Fruit fly (Drosophila melanogaster) whole organism, embryonic: ENCODE results near the gene sp3.

ENCODE experiments used
- Adf1 ChIP-seq: fragments of 200-800 bp; sonication (Bioruptor generic); IDR thresholded peaks from 2 replicates; pipeline ENCODE4 v1.3.6; 2022; ENCODE audit warnings: missing biosample characterization, missing genetic modification characterization
- Asciz ChIP-seq: fragments of 200-800 bp; sonication (Bioruptor generic); optimal IDR thresholded peaks from 2 replicates; lab custom pipeline; 2017; ENCODE audit warnings: missing biosample characterization, mild to moderate bottlenecking, missing genetic modification characterization, missing genetic modification reagents
- Atf3 ChIP-seq: fragments of 200-800 bp; sonication (Bioruptor generic); optimal IDR thresholded peaks from 3 replicates; lab custom pipeline; 2016; ENCODE audit warnings: missing biosample characterization, missing genetic modification characterization
- BEAF-32 ChIP-seq: fragments of 200-800 bp; sonication (Bioruptor generic); optimal IDR thresholded peaks from 3 replicates; lab custom pipeline; 2017; ENCODE audit warnings: missing biosample characterization, missing genetic modification characterization, mild to moderate bottlenecking, moderate library complexity, missing genetic modification reagents
- Bdp1 ChIP-seq: fragments of 200-800 bp; sonication (Bioruptor generic); optimal IDR thresholded peaks from 3 replicates; lab custom pipeline; 2016; ENCODE audit warnings: missing biosample characterization, missing genetic modification characterization
- C15 ChIP-seq: fragments of 200-800 bp; sonication (Bioruptor generic); IDR thresholded peaks from 3 replicates; pipeline ENCODE4 v1.3.6; 2022; ENCODE audit warnings: missing biosample characterization, missing genetic modification characterization
- CG10209 ChIP-seq: fragments of 200-800 bp; sonication (Bioruptor generic); optimal IDR thresholded peaks from 3 replicates; lab custom pipeline; 2017; ENCODE audit warnings: missing biosample characterization, mild to moderate bottlenecking, missing genetic modification characterization, missing genetic modification reagents
- CG11398 ChIP-seq: fragments of 200-800 bp; sonication (Bioruptor generic); optimal IDR thresholded peaks from 2 replicates; lab custom pipeline; 2016; ENCODE audit warnings: missing biosample characterization, missing genetic modification characterization
- CG11504 ChIP-seq: fragments of 200-800 bp; sonication (Bioruptor generic); optimal IDR thresholded peaks from 3 replicates; lab custom pipeline; 2019; ENCODE audit warnings: missing biosample characterization, mild to moderate bottlenecking, missing genetic modification characterization, moderate library complexity
- CG15601 ChIP-seq: fragments of 200-800 bp; sonication (Bioruptor generic); optimal IDR thresholded peaks from 3 replicates; lab custom pipeline; 2019; ENCODE audit warnings: missing biosample characterization, mild to moderate bottlenecking, missing genetic modification characterization, moderate library complexity
- CG17385 ChIP-seq: fragments of 200-800 bp; sonication (Bioruptor generic); optimal IDR thresholded peaks from 3 replicates; lab custom pipeline; 2018; ENCODE audit warnings: missing biosample characterization, mild to moderate bottlenecking, missing genetic modification characterization
- CG17802 ChIP-seq: fragments of 200-800 bp; sonication (Bioruptor generic); optimal IDR thresholded peaks from 2 replicates; lab custom pipeline; 2018; ENCODE audit warnings: missing biosample characterization, mild to moderate bottlenecking, missing genetic modification characterization, moderate library complexity
- CG2712 ChIP-seq: fragments of 200-800 bp; optimal IDR thresholded peaks from 3 replicates; lab custom pipeline; 2019; ENCODE audit warnings: missing biosample characterization, mild to moderate bottlenecking, missing genetic modification characterization, moderate library complexity
- CG30403 ChIP-seq: fragments of 200-800 bp; sonication (Bioruptor generic); optimal IDR thresholded peaks from 3 replicates; lab custom pipeline; 2016; ENCODE audit warnings: missing biosample characterization, missing genetic modification characterization
- CG4424 ChIP-seq: fragments of 200-800 bp; sonication (Bioruptor generic); optimal IDR thresholded peaks from 3 replicates; lab custom pipeline; 2016; ENCODE audit warnings: missing biosample characterization, missing genetic modification characterization
- CG4820 ChIP-seq: fragments of 200-800 bp; sonication (Bioruptor generic); optimal IDR thresholded peaks from 3 replicates; lab custom pipeline; 2016; ENCODE audit warnings: missing biosample characterization, missing genetic modification characterization
- CG5245 ChIP-seq: fragments of 200-800 bp; sonication (Bioruptor generic); optimal IDR thresholded peaks from 3 replicates; lab custom pipeline; 2016; ENCODE audit warnings: missing biosample characterization, missing genetic modification characterization
- CG7963 ChIP-seq: fragments of 200-800 bp; sonication (Bioruptor generic); IDR thresholded peaks from 3 replicates; pipeline ENCODE4 v1.3.6; 2022; ENCODE audit warnings: missing biosample characterization, missing genetic modification characterization; ENCODE audit not compliant: partially characterized antibody
- CG9797 ChIP-seq: fragments of 200-800 bp; sonication (Bioruptor generic); optimal IDR thresholded peaks from 3 replicates; lab custom pipeline; 2018; ENCODE audit warnings: missing biosample characterization, mild to moderate bottlenecking, missing genetic modification characterization
- CG9817 ChIP-seq: fragments of 200-800 bp; sonication (Bioruptor generic); optimal IDR thresholded peaks from 2 replicates; lab custom pipeline; 2018; ENCODE audit warnings: missing biosample characterization, mild to moderate bottlenecking, missing genetic modification characterization, moderate library complexity
- Camta ChIP-seq: fragments of 200-800 bp; sonication (Bioruptor generic); optimal IDR thresholded peaks from 2 replicates; lab custom pipeline; 2016; ENCODE audit warnings: missing biosample characterization, missing genetic modification characterization
- D19A ChIP-seq: fragments of 200-800 bp; optimal IDR thresholded peaks from 3 replicates; lab custom pipeline; 2019; ENCODE audit warnings: missing biosample characterization, mild to moderate bottlenecking, missing genetic modification characterization, moderate library complexity
- Dref ChIP-seq: fragments of 200-800 bp; sonication (Bioruptor generic); IDR thresholded peaks from 2 replicates; pipeline ENCODE4 v1.3.6; 2022; ENCODE audit warnings: missing biosample characterization, missing genetic modification characterization
- E2f1 ChIP-seq: fragments of 200-800 bp; sonication (Bioruptor generic); IDR thresholded peaks from 2 replicates; pipeline ENCODE4 v1.3.6; 2022; ENCODE audit warnings: missing biosample characterization, missing genetic modification characterization
- E2f2 ChIP-seq: fragments of 200-800 bp; sonication (Bioruptor generic); IDR thresholded peaks from 2 replicates; pipeline ENCODE4 v1.3.6; 2022; ENCODE audit warnings: missing biosample characterization, missing genetic modification characterization
- Ets65A ChIP-seq: fragments of 200-800 bp; sonication (Bioruptor generic); peaks from one replicate; lab custom pipeline; 2016; ENCODE audit warnings: missing biosample characterization, missing genetic modification characterization
- Fer3 ChIP-seq: fragments of 200-800 bp; sonication (Bioruptor generic); optimal IDR thresholded peaks from 2 replicates; lab custom pipeline; 2018; ENCODE audit warnings: missing biosample characterization, mild to moderate bottlenecking, missing genetic modification characterization, moderate library complexity
- HLH4C ChIP-seq: fragments of 200-800 bp; sonication (Bioruptor generic); IDR thresholded peaks from 3 replicates; pipeline ENCODE4 v1.3.6; 2022; ENCODE audit warnings: missing biosample characterization, missing genetic modification characterization; ENCODE audit not compliant: partially characterized antibody
- Hand ChIP-seq: fragments of 200-800 bp; sonication (Bioruptor generic); optimal IDR thresholded peaks from 2 replicates; lab custom pipeline; 2017; ENCODE audit warnings: mild to moderate bottlenecking, missing biosample characterization, missing genetic modification reagents, missing genetic modification characterization
- Mes4 ChIP-seq: fragments of 200-800 bp; sonication (Bioruptor generic); optimal IDR thresholded peaks from 2 replicates; lab custom pipeline; 2016; ENCODE audit warnings: missing biosample characterization, missing genetic modification characterization
- NC2α ChIP-seq: fragments of 200-800 bp; sonication (Bioruptor generic); optimal IDR thresholded peaks from 2 replicates; lab custom pipeline; 2016; ENCODE audit warnings: missing biosample characterization, missing genetic modification characterization
- Ptx1 ChIP-seq: fragments of 200-800 bp; sonication (Bioruptor generic); IDR thresholded peaks from 2 replicates; pipeline ENCODE4 v1.3.6; 2022; ENCODE audit warnings: missing biosample characterization, missing genetic modification characterization
- Side ChIP-seq: fragments of 200-800 bp; sonication (Bioruptor generic); optimal IDR thresholded peaks from 2 replicates; lab custom pipeline; 2016; ENCODE audit warnings: missing biosample characterization, missing genetic modification characterization
- Sin3A ChIP-seq: fragments of >200 bp; optimal IDR thresholded peaks from 2 replicates; lab custom pipeline; 2018
- crc ChIP-seq: fragments of 200-800 bp; sonication (Bioruptor generic); optimal IDR thresholded peaks from 2 replicates; lab custom pipeline; 2016; ENCODE audit warnings: missing biosample characterization, missing genetic modification characterization
- dan ChIP-seq: fragments of 200-800 bp; sonication (Bioruptor generic); IDR thresholded peaks from 2 replicates; pipeline ENCODE4 v1.3.6; 2022; ENCODE audit warnings: missing biosample characterization, missing genetic modification characterization
- dimm ChIP-seq: fragments of 200-800 bp; sonication (Bioruptor generic); IDR thresholded peaks from 2 replicates; pipeline ENCODE4 v1.3.6; 2022; ENCODE audit warnings: missing biosample characterization, missing genetic modification characterization
- ewg ChIP-seq: fragments of 200-800 bp; sonication (Bioruptor generic); optimal IDR thresholded peaks from 3 replicates; lab custom pipeline; 2017; ENCODE audit warnings: mild to moderate bottlenecking, missing biosample characterization, missing genetic modification reagents, missing genetic modification characterization
- gcm2 ChIP-seq: fragments of 200-800 bp; sonication (Bioruptor generic); optimal IDR thresholded peaks from 2 replicates; lab custom pipeline; 2016; ENCODE audit warnings: missing biosample characterization, missing genetic modification characterization
- grau ChIP-seq: fragments of 200-800 bp; optimal IDR thresholded peaks from 3 replicates; lab custom pipeline; 2019; ENCODE audit warnings: missing biosample characterization, mild to moderate bottlenecking, missing genetic modification characterization, moderate library complexity
- luna ChIP-seq: fragments of 200-800 bp; sonication (Bioruptor generic); optimal IDR thresholded peaks from 2 replicates; lab custom pipeline; 2016; ENCODE audit warnings: missing biosample characterization, missing genetic modification characterization
- nerfin-1 ChIP-seq: fragments of 200-800 bp; sonication (Bioruptor generic); optimal IDR thresholded peaks from 3 replicates; lab custom pipeline; 2019; ENCODE audit warnings: missing biosample characterization, mild to moderate bottlenecking, missing genetic modification characterization, moderate library complexity
- oc ChIP-seq: fragments of 200-800 bp; sonication (Bioruptor generic); optimal IDR thresholded peaks from 2 replicates; lab custom pipeline; 2018; ENCODE audit warnings: missing biosample characterization, mild to moderate bottlenecking, missing genetic modification characterization, moderate library complexity
- pnt ChIP-seq: fragments of 200-800 bp; sonication (Bioruptor generic); optimal IDR thresholded peaks from 3 replicates; lab custom pipeline; 2016; ENCODE audit warnings: missing biosample characterization, missing genetic modification characterization
- psq ChIP-seq: fragments of 200-800 bp; sonication (Bioruptor generic); optimal IDR thresholded peaks from 2 replicates; lab custom pipeline; 2017; ENCODE audit warnings: missing biosample characterization, missing genetic modification characterization
- salm ChIP-seq: fragments of 200-800 bp; sonication (Bioruptor generic); optimal IDR thresholded peaks from 2 replicates; lab custom pipeline; 2018; ENCODE audit warnings: missing biosample characterization, mild to moderate bottlenecking, missing genetic modification characterization
- schlank ChIP-seq: fragments of 200-800 bp; sonication (Bioruptor generic); optimal IDR thresholded peaks from 2 replicates; lab custom pipeline; 2018; ENCODE audit warnings: missing biosample characterization, mild to moderate bottlenecking, missing genetic modification characterization
- tgo ChIP-seq: fragments of 200-800 bp; sonication (Bioruptor generic); IDR thresholded peaks from 3 replicates; pipeline ENCODE4 v1.3.6; 2022; ENCODE audit warnings: missing biosample characterization, missing genetic modification characterization
- tna ChIP-seq: fragments of 200-800 bp; sonication (Bioruptor generic); IDR thresholded peaks from 2 replicates; pipeline ENCODE4 v1.3.6; 2022; ENCODE audit warnings: missing biosample characterization, missing genetic modification characterization; ENCODE audit not compliant: partially characterized antibody
- trem ChIP-seq: fragments of 200-800 bp; optimal IDR thresholded peaks from 3 replicates; lab custom pipeline; 2019; ENCODE audit warnings: missing biosample characterization, mild to moderate bottlenecking, missing genetic modification characterization, moderate library complexity

Gene sp3

dm6 chr3R:21499131-21500036 lies 21.3 kb upstream of the sp3 start, which contains the start of gene C15 (continued):
- no peak for TF ChIP-seq CG10209
- peak; percentile 55 for TF ChIP-seq oc
- no peak for TF ChIP-seq salm (tag; lab: Kevin White, UChicago)
- no peak for TF ChIP-seq dan (GFP tag; lab: Robert Waterston, UW)
- TF ChIP-seq trem: no peak
- TF ChIP-seq CG2712: no peak
- TF ChIP-seq Dref (GFP tag; lab: Robert Waterston, UW): no peak
- no peak for TF ChIP-seq C15 (GFP tag; lab: Robert Waterston, UW)
- no peak for TF ChIP-seq D19A (tag; lab: Kevin White, UChicago)
- TF ChIP-seq crc (GFP tag; lab: Kevin White, UChicago): no peak
- peak; percentile 91 for TF ChIP-seq Adf1 (GFP tag; lab: Robert Waterston, UW)
- TF ChIP-seq CG5245: no peak
- no peak for TF ChIP-seq CG9817 (tag; lab: Kevin White, UChicago)
- no peak for TF ChIP-seq nerfin-1 (tag; lab: Kevin White, UChicago)
- no peak for TF ChIP-seq psq
- TF ChIP-seq tna (GFP tag; lab: Robert Waterston, UW): no peak
- TF ChIP-seq pnt (GFP tag; lab: Kevin White, UChicago): peak; percentile 45
- TF ChIP-seq CG15601 (tag; lab: Kevin White, UChicago): no peak
- TF ChIP-seq CG7963 (GFP tag; lab: Robert Waterston, UW): no peak
- TF ChIP-seq CG4820 (GFP tag; lab: Kevin White, UChicago): no peak
- TF ChIP-seq CG30403: no peak
- TF ChIP-seq luna: no peak
- no peak for TF ChIP-seq Camta (GFP tag; lab: Kevin White, UChicago)
- TF ChIP-seq dimm: no peak
- TF ChIP-seq schlank (tag; lab: Kevin White, UChicago): no peak
- TF ChIP-seq CG4424 (GFP tag; lab: Kevin White, UChicago): no peak
- no peak for TF ChIP-seq tgo (GFP tag; lab: Robert Waterston, UW)
- TF ChIP-seq Sin3A: no peak
- peak; percentile 14; the same call in 1 of the 3 replicates for TF ChIP-seq HLH4C (GFP tag; lab: Robert Waterston, UW)
- TF ChIP-seq CG11504 (tag; lab: Kevin White, UChicago): no peak
- TF ChIP-seq gcm2 (GFP tag; lab: Kevin White, UChicago): no peak
- no peak for TF ChIP-seq Fer3
- no peak for TF ChIP-seq CG17802 (tag; lab: Kevin White, UChicago)
- TF ChIP-seq Asciz (GFP tag; lab: Kevin White, UChicago): no peak
- no peak for TF ChIP-seq CG9797 (GFP tag; lab: Kevin White, UChicago)
- peak; percentile 9 for TF ChIP-seq CG11398
- peak; percentile 98 for TF ChIP-seq ewg (GFP tag; lab: Kevin White, UChicago)
- TF ChIP-seq Side (GFP tag; lab: Kevin White, UChicago): peak; percentile 58
- TF ChIP-seq Mes4 (GFP tag; lab: Kevin White, UChicago): no peak
- no peak for TF ChIP-seq E2f2 (GFP tag; lab: Robert Waterston, UW)
- TF ChIP-seq BEAF-32 (GFP tag; lab: Kevin White, UChicago): no peak
- TF ChIP-seq Atf3 (GFP tag; lab: Kevin White, UChicago): no peak
- no peak for TF ChIP-seq Hand
- TF ChIP-seq E2f1 (GFP tag; lab: Robert Waterston, UW): no peak
- TF ChIP-seq grau: no peak
- TF ChIP-seq Ets65A (GFP tag; lab: Kevin White, UChicago): peak; percentile 46
- peak; percentile 12 for TF ChIP-seq Bdp1 (GFP tag; lab: Kevin White, UChicago)
- TF ChIP-seq Ptx1 (GFP tag; lab: Robert Waterston, UW): no peak
- no peak for TF ChIP-seq NC2α (GFP tag; lab: Kevin White, UChicago)
- no peak for TF ChIP-seq CG17385 (GFP tag; lab: Kevin White, UChicago)
